Worm (Caenorhabditis elegans): ENCODE measurements around the gene fbxc-55.
"Not testable (repeated sequence)": the region's sequence is repeated elsewhere in the genome, so short reads cannot be mapped to it uniquely, and the experiment has no call there.

Gene fbxc-55

DNA sequence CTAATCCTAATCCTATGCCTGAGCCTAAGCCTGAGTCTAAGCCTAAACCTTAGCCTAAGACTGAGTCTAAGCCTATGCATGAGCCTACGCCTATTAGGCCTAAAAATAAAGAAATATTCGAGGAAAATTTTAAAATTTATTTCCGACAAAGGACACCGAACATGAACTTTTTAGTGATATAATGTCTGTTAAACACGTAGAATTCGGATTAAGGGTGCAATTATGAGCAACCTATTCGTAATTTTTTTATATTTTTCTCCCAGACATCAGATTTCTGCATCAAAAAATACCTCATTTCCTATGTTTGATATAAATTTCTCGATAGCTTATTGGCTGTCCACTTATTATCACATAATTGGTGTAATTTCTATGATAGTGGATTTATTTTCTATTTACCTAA, 19.0 kb upstream of the fbxc-55 start, which contains the start of gene Y27F2A.11:
Gene Y27F2A.11, plus strand, starts transcription at position 301 of the 400 bp plus-strand sequence.
- not testable (repeated sequence) for TF ChIP-seq W03F9.2, him-1, dao-5 (tag; optimal IDR thresholded peaks at IDR 0.05)

DNA sequence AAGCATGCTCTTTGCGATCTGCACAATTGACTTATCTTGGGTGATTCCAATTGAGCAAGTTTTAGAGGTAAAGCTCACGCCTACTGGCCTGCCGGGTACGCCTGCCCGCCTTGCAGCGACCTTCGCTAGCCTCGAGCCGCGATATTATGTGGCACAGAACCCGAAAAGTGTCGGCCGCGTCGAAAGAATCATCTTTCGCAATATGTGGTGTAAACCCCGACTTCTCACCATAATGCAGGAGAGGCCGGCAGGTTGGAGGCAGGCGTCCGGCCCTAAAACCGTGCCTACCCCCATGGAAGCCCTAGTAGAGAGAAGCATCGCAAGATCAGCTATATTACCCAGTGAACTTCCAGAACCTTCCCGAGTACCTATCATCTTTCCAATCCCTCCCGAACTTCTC, 15.9 kb upstream of the fbxc-55 start:
- TF ChIP-seq dao-5 (tag; optimal IDR thresholded peaks at IDR 0.05) (no peak), him-1 (tag; optimal IDR thresholded peaks at IDR 0.05) (no peak), W03F9.2 (tag; optimal IDR thresholded peaks at IDR 0.05) (no peak)

DNA sequence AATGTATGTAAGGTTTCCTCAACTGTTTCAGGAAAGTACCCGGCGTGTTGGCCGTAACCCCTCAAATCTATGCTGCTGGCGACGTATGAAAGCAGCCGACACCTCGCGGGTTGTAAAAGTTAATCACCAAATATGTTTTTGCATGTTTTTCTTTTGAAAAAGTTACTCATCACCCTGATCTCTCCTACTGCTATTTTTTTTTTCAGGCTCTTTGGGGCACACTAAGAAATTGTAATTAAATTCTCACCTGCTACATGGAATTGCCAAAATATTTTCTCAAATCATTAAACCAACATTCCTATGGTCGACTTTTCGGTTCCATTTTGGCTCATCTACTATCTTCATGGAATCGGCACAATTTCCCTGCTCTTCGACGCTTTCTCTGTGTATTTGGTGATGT, 14.9 kb upstream of the fbxc-55 start, which contains the start of gene sri-78:
Gene sri-78, plus strand, starts transcription at position 301 of the 400 bp plus-strand sequence.
- TF ChIP-seq him-1, W03F9.2, dao-5 (tag; optimal IDR thresholded peaks at IDR 0.05): not testable (repeated sequence)

ce11 chrII:3183300-3183840, 13.4 kb upstream of the fbxc-55 start, which contains the start of the genes Y27F2A.6 and Y27F2A.8:
Y27F2A.6 (minus strand) TSS chrII:3183400.
Y27F2A.8 (plus strand) TSS chrII:3183790.
- TF ChIP-seq W03F9.2, him-1, dao-5 (tag; optimal IDR thresholded peaks at IDR 0.05): not testable (repeated sequence)

DNA sequence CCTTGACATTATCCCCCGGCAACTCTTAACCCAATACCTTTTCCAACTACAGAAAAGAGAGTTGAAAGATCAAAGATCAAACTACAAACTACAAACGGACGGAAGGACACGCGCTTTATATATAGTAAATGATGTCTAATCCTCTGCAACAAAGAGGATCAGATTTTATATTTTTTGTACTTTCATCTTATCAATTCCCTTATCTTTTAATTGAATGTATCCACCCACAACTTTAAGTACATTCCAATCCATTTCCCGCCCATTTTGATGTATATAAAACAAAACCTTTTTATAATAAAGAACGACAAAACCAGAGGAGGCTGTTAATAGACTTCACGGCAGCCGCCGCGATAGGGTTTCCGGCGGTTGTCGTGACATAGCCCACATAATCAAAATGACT, 7.7 kb upstream of the fbxc-55 start, which contains the start of gene sri-40:
Gene sri-40, plus strand, starts transcription at position 301 of the 400 bp plus-strand sequence.
- TF ChIP-seq him-1, W03F9.2, dao-5 (tag; optimal IDR thresholded peaks at IDR 0.05): not testable (repeated sequence)

DNA sequence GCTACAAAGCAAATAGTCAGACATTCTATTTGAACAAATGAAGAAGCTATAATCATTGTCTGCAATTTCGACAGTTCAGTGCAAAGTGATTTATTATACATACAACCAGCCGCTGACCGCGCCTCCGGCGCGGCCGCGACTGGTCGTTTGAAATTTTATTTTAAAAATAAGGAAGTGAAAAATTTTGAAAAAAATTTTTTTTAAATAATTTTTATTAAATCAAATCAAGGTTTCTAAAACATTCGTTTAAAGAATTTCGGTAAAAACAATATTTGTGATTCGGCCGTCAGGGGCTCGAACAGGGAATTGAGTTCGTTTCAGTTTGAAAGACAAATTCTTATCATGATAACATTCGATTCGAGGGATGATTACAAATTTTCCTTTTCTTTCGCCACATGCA, 2.2 kb upstream of the fbxc-55 start, which contains the start of gene Y27F2A.10:
Gene Y27F2A.10, minus strand, starts transcription at position 101 of the 400 bp plus-strand sequence.
- TF ChIP-seq him-1 (tag; optimal IDR thresholded peaks at IDR 0.05) (no peak), W03F9.2 (tag; optimal IDR thresholded peaks at IDR 0.05) (no peak), dao-5 (tag; optimal IDR thresholded peaks at IDR 0.05) (no peak)

- TF ChIP-seq him-1 (tag; optimal IDR thresholded peaks at IDR 0.05) (no peak), dao-5 (tag; optimal IDR thresholded peaks at IDR 0.05) (no peak), W03F9.2 (tag; optimal IDR thresholded peaks at IDR 0.05) (no peak)
Measured at ce11 chrII:3158985-3159384, 11.0 kb downstream of the fbxc-55 start, which contains the start of gene sri-34. sri-34 (minus strand) TSS chrII:3159085.

DNA sequence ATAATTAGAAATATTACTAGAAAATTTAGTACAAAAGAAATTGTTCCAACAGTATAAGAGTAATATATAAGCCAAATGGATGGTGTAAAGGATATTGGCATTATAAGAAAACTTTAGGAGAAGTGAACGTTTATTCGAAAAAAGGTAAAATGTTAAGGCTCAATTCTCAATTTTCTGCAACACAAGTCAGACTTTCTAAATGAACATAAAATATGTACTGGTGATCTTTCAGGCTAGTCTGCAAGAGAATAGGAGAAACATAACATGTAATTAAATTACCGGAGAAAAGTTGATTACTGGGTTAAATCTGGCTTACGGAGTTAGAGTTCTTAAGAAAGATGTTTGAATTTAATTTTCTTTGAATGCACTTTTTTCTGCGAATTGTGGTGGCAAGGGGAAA, 13.2 kb downstream of the fbxc-55 start, which contains the start of gene sri-33:
Gene sri-33, minus strand, starts transcription at position 101 of the 400 bp plus-strand sequence.
- no peak for TF ChIP-seq W03F9.2 (tag; optimal IDR thresholded peaks at IDR 0.05)
- TF ChIP-seq dao-5 (tag; optimal IDR thresholded peaks at IDR 0.05): no peak
- no peak for TF ChIP-seq him-1 (tag; optimal IDR thresholded peaks at IDR 0.05)

- TF ChIP-seq dao-5 (tag; optimal IDR thresholded peaks at IDR 0.05) (no peak), him-1 (tag; optimal IDR thresholded peaks at IDR 0.05) (no peak), W03F9.2 (tag; optimal IDR thresholded peaks at IDR 0.05) (no peak)
Measured at ce11 chrII:3154383-3154782, 15.6 kb downstream of the fbxc-55 start, which contains the start of gene sri-32. sri-32 (minus strand) TSS chrII:3154483.

- TF ChIP-seq him-1 (tag; optimal IDR thresholded peaks at IDR 0.05): no peak
- TF ChIP-seq dao-5 (tag; optimal IDR thresholded peaks at IDR 0.05): no peak
- no peak for TF ChIP-seq W03F9.2 (tag; optimal IDR thresholded peaks at IDR 0.05)
Measured at ce11 chrII:3151615-3152014, 18.4 kb downstream of the fbxc-55 start, which contains the start of the genes T10D4.14 and T10D4.19. T10D4.14 (minus strand) TSS chrII:3151715. T10D4.19 (plus strand) TSS chrII:3151918.

DNA sequence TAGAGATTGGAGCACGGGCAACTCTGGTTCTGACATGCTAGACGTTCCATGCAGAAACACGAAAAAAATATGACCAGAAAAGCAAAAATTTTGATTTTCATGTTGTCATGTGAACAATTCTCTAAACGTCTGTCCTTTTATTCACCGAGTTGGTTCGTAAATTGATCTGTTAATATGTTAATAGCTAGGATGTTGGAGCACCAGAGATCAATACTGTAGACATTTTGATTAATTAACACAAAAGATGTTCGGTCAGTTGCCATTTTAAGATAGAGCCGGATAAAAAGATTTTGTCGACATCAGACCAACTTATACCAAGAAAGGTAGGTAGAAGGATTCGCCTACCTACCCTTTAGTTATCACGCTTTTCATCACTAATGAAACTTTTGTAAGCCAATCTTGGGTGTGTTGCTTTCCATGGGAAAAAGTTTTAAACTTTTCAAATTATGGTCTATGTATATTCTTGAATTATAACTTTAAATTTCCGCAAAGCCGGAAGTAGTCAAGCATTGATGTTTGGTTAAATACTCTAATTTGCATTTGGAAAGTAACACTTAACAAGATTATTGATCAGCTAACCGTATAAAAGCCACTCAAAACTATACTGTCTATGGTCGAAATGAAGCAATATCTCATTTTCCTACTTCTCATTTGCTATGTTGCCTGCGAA, 20.3 kb downstream of the fbxc-55 start, which contains the start of the genes T10D4.11 and T10D4.1:
Gene T10D4.11, minus strand, starts transcription at position 101 of the 670 bp plus-strand sequence.
Gene T10D4.1, plus strand, starts transcription at position 620 of the 670 bp plus-strand sequence.
- no peak for TF ChIP-seq him-1 (tag; optimal IDR thresholded peaks at IDR 0.05)
- TF ChIP-seq dao-5 (tag; optimal IDR thresholded peaks at IDR 0.05): no peak
- TF ChIP-seq W03F9.2 (tag; optimal IDR thresholded peaks at IDR 0.05): no peak

- TF ChIP-seq him-1 (tag; optimal IDR thresholded peaks at IDR 0.05) (no peak), dao-5 (tag; optimal IDR thresholded peaks at IDR 0.05) (no peak), W03F9.2 (tag; optimal IDR thresholded peaks at IDR 0.05) (no peak)
Measured at ce11 chrII:3148404-3148803, 21.6 kb downstream of the fbxc-55 start.

DNA sequence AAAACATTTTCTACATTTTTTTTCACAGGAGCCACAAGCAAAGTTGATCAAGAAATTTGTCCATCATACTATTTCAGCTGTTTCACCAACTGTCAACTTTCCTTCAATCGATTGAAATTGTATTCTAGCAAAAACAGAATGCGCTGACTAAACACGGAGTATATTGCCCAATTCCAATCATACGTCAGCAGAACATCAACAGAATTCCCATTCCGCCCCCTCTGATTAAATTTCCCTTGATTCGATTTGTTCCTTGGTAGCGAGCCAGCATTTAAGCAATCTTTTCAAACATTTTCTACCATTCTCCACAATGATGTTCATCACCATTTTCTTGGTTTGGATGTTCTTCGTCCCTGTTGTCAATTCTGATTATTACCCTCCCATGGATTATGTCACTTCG, 24.1 kb downstream of the fbxc-55 start, which contains the start of gene T10D4.15:
Gene T10D4.15, plus strand, starts transcription at position 301 of the 400 bp plus-strand sequence.
- TF ChIP-seq him-1 (tag; optimal IDR thresholded peaks at IDR 0.05) (no peak), W03F9.2 (tag; optimal IDR thresholded peaks at IDR 0.05) (no peak), dao-5 (tag; optimal IDR thresholded peaks at IDR 0.05) (no peak)
